Worm (Caenorhabditis elegans): ENCODE measurements around the gene srh-149.

srh-149 gene

DNA sequence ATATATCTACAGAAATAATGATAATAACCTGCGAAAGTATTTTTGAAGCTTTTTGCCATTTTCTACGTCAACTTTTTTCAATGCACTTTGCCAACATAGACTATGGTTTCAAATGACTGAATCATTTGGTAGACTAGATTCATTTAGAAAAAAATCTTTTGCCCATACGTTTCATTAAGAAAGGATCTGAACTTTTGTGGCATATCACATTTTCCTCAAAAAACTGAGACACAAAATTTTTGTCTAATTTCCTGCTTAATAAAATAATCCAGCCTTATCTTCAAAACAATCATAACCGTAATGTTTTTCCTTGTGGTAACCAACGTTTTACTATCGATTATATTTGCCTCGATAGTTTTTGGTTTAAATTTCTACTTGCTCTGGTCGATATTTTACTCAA is 14.9 kb downstream of the srh-149 start, which contains the start of gene srbc-51:
TSS of gene srbc-51 (plus strand) at position 301 of the 400 bp plus-strand sequence.
- peak; percentile 59 for TF ChIP-seq aha-1 (tag)
- TF ChIP-seq vab-7 (GFP tag; IDR thresholded peaks at IDR 0.05), result no peak

ce11 chrV:15824866-15825265 is 16.1 kb downstream of the srh-149 start, which contains the start of gene srbc-50:
TSS of gene srbc-50 (minus strand) at chrV:15824966.
- TF ChIP-seq fkh-10 (GFP tag; optimal IDR thresholded peaks at IDR 0.05) (no peak), daf-12 (tag; optimal IDR thresholded peaks at IDR 0.05) (no peak), cey-2 (tag; optimal IDR thresholded peaks at IDR 0.05; ENCODE audit: borderline replicate concordance, insufficient read depth) (no peak), hlh-30 (tag; optimal IDR thresholded peaks at IDR 0.05; ENCODE audit: insufficient read depth) (no peak), ceh-32 (tag; optimal IDR thresholded peaks at IDR 0.05; ENCODE audit: poor library complexity) (no peak), nhr-28 (tag; optimal IDR thresholded peaks at IDR 0.05) (no peak), gei-8 (GFP tag; optimal IDR thresholded peaks at IDR 0.05) (no peak), pqm-1 (tag; optimal IDR thresholded peaks at IDR 0.05) (no peak)

- no peak for TF ChIP-seq ZK337.2 (GFP tag; IDR thresholded peaks at IDR 0.05)
- no peak for TF ChIP-seq F10B5.3 (tag; optimal IDR thresholded peaks at IDR 0.05)
- no peak for TF ChIP-seq lir-3 (tag; optimal IDR thresholded peaks at IDR 0.05)
- no peak for TF ChIP-seq ceh-20 (GFP tag; IDR thresholded peaks at IDR 0.05)
- no peak for TF ChIP-seq nhr-11 (tag; optimal IDR thresholded peaks at IDR 0.05)
- no peak for TF ChIP-seq F49E8.2 (tag; optimal IDR thresholded peaks at IDR 0.05; ENCODE audit: borderline replicate concordance)
- TF ChIP-seq mxl-2 (GFP tag; conservative IDR thresholded peaks at IDR 0.05), result no peak
- no peak for TF ChIP-seq nhr-77 (tag; optimal IDR thresholded peaks at IDR 0.05)
- TF ChIP-seq hlh-30 (tag; optimal IDR thresholded peaks at IDR 0.05; ENCODE audit: insufficient read depth), result no peak
Observed at ce11 chrV:15821398-15821797, 19.6 kb downstream of the srh-149 start, which contains the start of gene srbc-49. TSS of gene srbc-49 (plus strand) at chrV:15821698.

DNA sequence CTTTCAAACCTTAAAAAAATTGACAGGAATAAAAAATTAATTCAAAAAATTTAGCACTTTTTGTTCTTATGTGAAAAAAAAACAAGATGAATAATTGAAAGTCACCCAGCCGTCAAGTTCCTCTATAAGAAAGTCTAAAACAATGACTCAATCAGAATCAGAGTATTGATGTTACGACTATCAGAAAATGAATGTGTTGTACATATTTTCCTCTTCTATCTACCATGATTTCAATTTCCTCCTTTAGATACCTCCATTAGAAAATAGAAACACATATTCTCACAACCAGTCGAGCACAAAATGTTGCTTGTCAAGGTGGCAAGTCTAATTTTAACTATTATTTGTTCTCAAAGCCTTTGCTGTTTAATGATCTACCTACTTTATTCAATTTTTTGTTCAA is 21.0 kb downstream of the srh-149 start, which contains the start of gene srbc-48:
TSS of gene srbc-48 (plus strand) at position 301 of the 400 bp plus-strand sequence.
- TF ChIP-seq mep-1 (tag; optimal IDR thresholded peaks at IDR 0.05), result no peak
- TF ChIP-seq F37D6.2 (tag; optimal IDR thresholded peaks at IDR 0.05), result no peak
- no peak for TF ChIP-seq pha-4 (GFP tag; IDR thresholded peaks at IDR 0.05)
- no peak for TF ChIP-seq pha-4 (tag; optimal IDR thresholded peaks at IDR 0.05)
- TF ChIP-seq php-3 (GFP tag; IDR thresholded peaks at IDR 0.05), result no peak
- peak; percentile 36 for TF ChIP-seq aha-1 (tag)
- TF ChIP-seq hmg-1.1 (GFP tag; IDR thresholded peaks at IDR 0.05), result no peak
- TF ChIP-seq arid-1 (GFP tag; conservative IDR thresholded peaks at IDR 0.05), result no peak
- TF ChIP-seq hlh-30 (tag; optimal IDR thresholded peaks at IDR 0.05; ENCODE audit: insufficient read depth), result no peak

ce11 chrV:15817746-15818145 is 23.2 kb downstream of the srh-149 start, which contains the start of gene abf-3:
TSS of gene abf-3 (minus strand) at chrV:15817846.
- peak; percentile 18 for TF ChIP-seq aha-1 (tag)
- TF ChIP-seq ZK337.2 (GFP tag; IDR thresholded peaks at IDR 0.05), result no peak

DNA sequence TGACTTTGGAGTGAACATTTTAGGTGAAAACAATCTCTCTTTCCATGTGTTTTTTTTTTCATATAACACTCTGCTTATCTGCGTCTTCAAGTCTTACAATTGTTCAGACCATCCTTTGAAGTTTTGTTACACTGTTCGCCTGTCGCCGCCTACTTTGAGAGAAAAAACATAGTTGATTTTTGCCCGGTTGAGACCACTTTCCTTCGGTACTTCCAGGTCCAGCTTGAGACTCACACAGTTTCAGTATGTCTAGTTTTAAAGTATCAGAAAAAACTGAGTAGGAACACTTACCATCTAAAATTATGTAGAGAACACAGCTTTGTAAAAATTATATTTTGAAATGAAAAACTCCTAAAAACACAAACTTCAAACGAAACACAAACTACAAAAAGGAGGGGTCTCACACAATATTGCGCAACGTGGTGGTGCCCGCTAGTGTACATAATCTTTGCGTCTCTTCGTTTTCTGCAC is 25.0 kb downstream of the srh-149 start, which contains the start of the genes fbxa-69 and F54B8.4:
TSS of gene fbxa-69 (minus strand) at position 10 of the 471 bp plus-strand sequence.
TSS of gene F54B8.4 (plus strand) at position 421 of the 471 bp plus-strand sequence.
- TF ChIP-seq Y75B8A.6 (GFP tag; IDR thresholded peaks at IDR 0.05) (no peak), lin-15B (tag; optimal IDR thresholded peaks at IDR 0.05) (no peak), hlh-30 (tag; optimal IDR thresholded peaks at IDR 0.05; ENCODE audit: insufficient read depth) (peak; percentile 24), ceh-28 (tag; optimal IDR thresholded peaks at IDR 0.05) (no peak), nhr-28 (tag; optimal IDR thresholded peaks at IDR 0.05) (peak; percentile 43), aha-1 (tag) (peak; percentile 32), mxl-3 (GFP tag; optimal IDR thresholded peaks at IDR 0.05) (peak; percentile 31), zip-2 (tag; optimal IDR thresholded peaks at IDR 0.05) (peak; percentile 71), ztf-11 (tag; optimal IDR thresholded peaks at IDR 0.05) (no peak), lin-1 (GFP tag; IDR thresholded peaks at IDR 0.05) (no peak), dmd-6 (GFP tag; IDR thresholded peaks at IDR 0.05) (peak; percentile 12; the same call in 1 of the 2 replicates)

Data from whole organism, L4 larva.